Worm (Caenorhabditis elegans): ENCODE results near the gene Y47D7A.3.
A peak's percentile ranks its signal among the peaks of the same experiment; 100 is the strongest.

Y47D7A.3 gene

DNA sequence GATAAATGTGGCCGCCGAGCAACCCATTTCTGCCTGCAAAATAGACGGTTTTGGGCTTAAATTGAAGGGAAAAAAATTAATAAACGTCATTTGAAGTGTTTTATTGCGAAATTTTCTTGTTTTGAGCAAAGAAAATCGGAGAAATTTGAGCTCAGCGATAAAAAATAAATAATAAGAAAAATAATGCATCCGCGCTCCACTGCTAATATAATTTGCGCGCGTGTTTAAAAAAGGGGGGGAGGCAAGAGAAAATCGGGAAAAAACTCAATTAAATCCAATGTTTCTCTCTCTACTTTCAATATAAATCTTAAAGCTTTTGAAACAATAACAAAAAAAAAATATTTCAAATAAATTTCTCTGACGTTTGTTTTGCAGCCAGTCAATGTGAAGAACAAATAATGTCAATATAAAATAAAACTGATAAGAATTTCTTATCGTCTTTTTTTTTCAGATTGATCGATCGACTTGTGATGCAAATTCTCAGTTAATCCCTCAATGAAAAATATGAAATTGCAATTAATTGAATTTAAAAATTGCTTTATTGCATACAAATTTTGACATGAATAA is 39.9 kb downstream of the Y47D7A.3 start, which contains the start of gene rft-2:
Gene rft-2, minus strand, starts transcription at position 41 of the 567 bp plus-strand sequence.
- no peak for TF ChIP-seq sma-9 (GFP tag; optimal IDR thresholded peaks at IDR 0.05)
- TF ChIP-seq sma-9 (tag; optimal IDR thresholded peaks at IDR 0.05): no peak
- no peak for TF ChIP-seq R02D3.7 (tag; optimal IDR thresholded peaks at IDR 0.05)
- TF ChIP-seq dmd-4 (tag; optimal IDR thresholded peaks at IDR 0.05): no peak
- TF ChIP-seq nhr-10 (tag; optimal IDR thresholded peaks at IDR 0.05): no peak
- no peak for TF ChIP-seq elt-3 (tag; optimal IDR thresholded peaks at IDR 0.05)
- TF ChIP-seq snpc-4 (tag; optimal IDR thresholded peaks at IDR 0.05): no peak
- TF ChIP-seq lin-11 (tag; optimal IDR thresholded peaks at IDR 0.05): no peak
- TF ChIP-seq nhr-237 (tag; optimal IDR thresholded peaks at IDR 0.05): no peak
- no peak for TF ChIP-seq elt-1 (tag; optimal IDR thresholded peaks at IDR 0.05)
- peak; percentile 53 for TF ChIP-seq fos-1 (tag; optimal IDR thresholded peaks at IDR 0.05)
- peak; percentile 52 for TF ChIP-seq C34F6.9 (tag; optimal IDR thresholded peaks at IDR 0.05)
- no peak for TF ChIP-seq nhr-129 (tag; optimal IDR thresholded peaks at IDR 0.05)
- peak; percentile 11 for TF ChIP-seq mab-5 (tag; optimal IDR thresholded peaks at IDR 0.05)
- TF ChIP-seq nhr-77 (tag; optimal IDR thresholded peaks at IDR 0.05): no peak
- TF ChIP-seq ama-1 (optimal IDR thresholded peaks at IDR 0.05): no peak
- no peak for TF ChIP-seq ceh-82 (tag; optimal IDR thresholded peaks at IDR 0.05)
- no peak for TF ChIP-seq zag-1 (tag; optimal IDR thresholded peaks at IDR 0.05)
- no peak for TF ChIP-seq egl-27 (tag; optimal IDR thresholded peaks at IDR 0.05)
- no peak for TF ChIP-seq nhr-11 (tag; optimal IDR thresholded peaks at IDR 0.05)
- TF ChIP-seq unc-39 (tag; optimal IDR thresholded peaks at IDR 0.05): no peak
- no peak for TF ChIP-seq mbf-1 (tag; optimal IDR thresholded peaks at IDR 0.05)
- TF ChIP-seq nhr-23 (tag; optimal IDR thresholded peaks at IDR 0.05): no peak
- no peak for TF ChIP-seq ztf-11 (tag; optimal IDR thresholded peaks at IDR 0.05)
- TF ChIP-seq Y55F3AM.14 (GFP tag; optimal IDR thresholded peaks at IDR 0.05): peak; percentile 32
- TF ChIP-seq gmeb-1 (tag; optimal IDR thresholded peaks at IDR 0.05): peak; percentile 96
- no peak for TF ChIP-seq nhr-12 (tag; optimal IDR thresholded peaks at IDR 0.05)
- no peak for TF ChIP-seq ztf-1 (GFP tag; conservative IDR thresholded peaks at IDR 0.05)
- TF ChIP-seq skn-1 (tag; optimal IDR thresholded peaks at IDR 0.05): no peak
- peak; percentile 13 for TF ChIP-seq sma-3 (GFP tag; optimal IDR thresholded peaks at IDR 0.05)
- peak; percentile 55 for TF ChIP-seq crh-2 (tag; optimal IDR thresholded peaks at IDR 0.05)
- TF ChIP-seq ceh-16 (tag; optimal IDR thresholded peaks at IDR 0.05): no peak
- no peak for TF ChIP-seq lin-39 (tag; optimal IDR thresholded peaks at IDR 0.05)
- no peak for TF ChIP-seq nhr-21 (tag; optimal IDR thresholded peaks at IDR 0.05)
- TF ChIP-seq peb-1 (tag; optimal IDR thresholded peaks at IDR 0.05): no peak
- peak; percentile 46 for TF ChIP-seq sem-4 (tag; optimal IDR thresholded peaks at IDR 0.05)
- no peak for TF ChIP-seq blmp-1 (tag; optimal IDR thresholded peaks at IDR 0.05; ENCODE audit: insufficient read depth)
- no peak for TF ChIP-seq alr-1 (tag; optimal IDR thresholded peaks at IDR 0.05)
- peak; percentile 62 for TF ChIP-seq lin-13 (GFP tag; optimal IDR thresholded peaks at IDR 0.05)
- peak; percentile 80 for TF ChIP-seq unc-55 (GFP tag; optimal IDR thresholded peaks at IDR 0.05)
- TF ChIP-seq nhr-6 (tag; optimal IDR thresholded peaks at IDR 0.05): no peak
- peak; percentile 49 to 81 for TF ChIP-seq lsy-2 (tag; optimal IDR thresholded peaks at IDR 0.05)
- TF ChIP-seq aly-2 (tag; optimal IDR thresholded peaks at IDR 0.05): no peak
- peak; percentile 31 for TF ChIP-seq nhr-25 (tag; optimal IDR thresholded peaks at IDR 0.05)

- TF ChIP-seq sma-3 (GFP tag; optimal IDR thresholded peaks at IDR 0.05): no peak
- TF ChIP-seq dmd-4 (tag; optimal IDR thresholded peaks at IDR 0.05): no peak
- TF ChIP-seq ceh-82 (tag; optimal IDR thresholded peaks at IDR 0.05): no peak
- TF ChIP-seq ztf-1 (GFP tag; conservative IDR thresholded peaks at IDR 0.05): no peak
- TF ChIP-seq mdl-1 (tag; optimal IDR thresholded peaks at IDR 0.05): no peak
- TF ChIP-seq nhr-21 (tag; optimal IDR thresholded peaks at IDR 0.05): no peak
- TF ChIP-seq lsy-2 (tag; optimal IDR thresholded peaks at IDR 0.05): no peak
- TF ChIP-seq lin-39 (tag; optimal IDR thresholded peaks at IDR 0.05): no peak
- no peak for TF ChIP-seq nhr-23 (tag; optimal IDR thresholded peaks at IDR 0.05)
- TF ChIP-seq lin-11 (tag; optimal IDR thresholded peaks at IDR 0.05): no peak
- TF ChIP-seq gmeb-1 (tag; optimal IDR thresholded peaks at IDR 0.05): no peak
- TF ChIP-seq nhr-129 (tag; optimal IDR thresholded peaks at IDR 0.05): no peak
- TF ChIP-seq elt-1 (tag; optimal IDR thresholded peaks at IDR 0.05): no peak
- TF ChIP-seq sma-9 (GFP tag; optimal IDR thresholded peaks at IDR 0.05): no peak
- TF ChIP-seq sma-9 (tag; optimal IDR thresholded peaks at IDR 0.05): no peak
- TF ChIP-seq R02D3.7 (tag; optimal IDR thresholded peaks at IDR 0.05): no peak
- no peak for TF ChIP-seq ceh-16 (tag; optimal IDR thresholded peaks at IDR 0.05)
- no peak for TF ChIP-seq ztf-4 (tag; optimal IDR thresholded peaks at IDR 0.05)
These were observed 43.9 kb downstream of the Y47D7A.3 start, which contains the start of gene gnrr-5 for ce11 chrV:4454634-4455033. Gene gnrr-5 (minus strand): TSS chrV:4454734.
